Worm (Caenorhabditis elegans): ENCODE measurements around the gene C25H3.14.

DNA sequence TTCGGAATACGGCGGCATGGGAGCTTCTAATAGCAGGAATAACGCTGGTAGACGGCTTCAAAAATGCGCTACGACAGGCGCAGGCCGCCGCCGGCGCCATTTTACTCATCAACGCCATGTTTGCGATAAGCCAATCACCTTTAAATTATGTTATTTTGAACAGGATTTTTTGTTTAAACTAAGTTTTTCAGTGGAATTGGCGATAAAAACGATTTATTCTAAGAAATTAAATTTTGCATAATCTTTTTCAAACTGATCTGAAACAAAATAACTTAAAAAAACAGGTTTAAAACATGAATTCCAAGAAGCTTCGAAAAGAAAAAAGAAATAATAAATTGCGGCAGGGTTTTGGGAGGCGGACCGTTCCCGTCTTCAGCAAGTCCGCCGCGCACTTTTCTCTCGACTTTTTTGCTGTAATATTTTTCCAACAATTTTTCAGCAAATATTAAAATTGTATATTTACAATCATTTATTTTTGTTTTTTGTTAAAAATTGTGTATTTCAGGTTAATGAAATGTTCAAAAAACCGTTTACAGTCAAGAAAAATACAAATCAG is 3.6 kb upstream of the C25H3.14 start, which contains the start of the genes ndub-5 and eif-2D:
- no peak for TF ChIP-seq hsf-1 (GFP tag; IDR thresholded peaks at IDR 0.05)
- no peak for TF ChIP-seq hmg-1.2 (GFP tag; IDR thresholded peaks at IDR 0.05)
- TF ChIP-seq chd-7 (tag; optimal IDR thresholded peaks at IDR 0.05) = no peak
